Worm (Caenorhabditis elegans) whole organism, late embryonic: ENCODE results near the gene ZK666.2.

Experiments used
- C38D4.7 ChIP-seq: fragments of 200-800 bp; sonication (Bioruptor generic); optimal IDR thresholded peaks from 2 replicates; lab custom pipeline; 2018; ENCODE audit warnings: mild to moderate bottlenecking, missing genetic modification characterization, moderate library complexity, missing compliant biosample characterization
- F13H6.1 ChIP-seq: sonication (generic microtip); optimal IDR thresholded peaks from 2 replicates; lab custom pipeline; 2016; ENCODE audit warnings: missing genetic modification characterization, missing compliant biosample characterization
- ama-1 ChIP-seq: fragments of 150-350 bp; optimal IDR thresholded peaks from 2 replicates; lab custom pipeline; 2014
- ceh-18 ChIP-seq: sonication (generic microtip); optimal IDR thresholded peaks from 2 replicates; lab custom pipeline; 2016; ENCODE audit warnings: missing genetic modification characterization, missing compliant biosample characterization
- dmd-4 ChIP-seq: sonication (generic microtip); optimal IDR thresholded peaks from 2 replicates; lab custom pipeline; 2016; ENCODE audit warnings: borderline replicate concordance, missing genetic modification characterization, missing compliant biosample characterization
- dve-1 ChIP-seq: sonication (generic microtip); optimal IDR thresholded peaks from 2 replicates; lab custom pipeline; 2017; ENCODE audit warnings: antibody characterized with exemption, mild to moderate bottlenecking, missing genetic modification characterization, missing compliant biosample characterization
- fkh-10 ChIP-seq: fragments of 150-350 bp; optimal IDR thresholded peaks from 2 replicates; lab custom pipeline; 2014; ENCODE audit warnings: missing biosample characterization, missing genetic modification reagents, missing genetic modification characterization
- npax-4 ChIP-seq: sonication (generic microtip); optimal IDR thresholded peaks from 2 replicates; lab custom pipeline; 2016; ENCODE audit warnings: missing genetic modification characterization, missing compliant biosample characterization
- pha-4 ChIP-seq: fragments of 150-350 bp; optimal IDR thresholded peaks from 2 replicates; lab custom pipeline; 2018; ENCODE audit warnings: missing biosample characterization, missing genetic modification reagents, missing genetic modification characterization
- pqm-1 ChIP-seq: sonication (generic microtip); optimal IDR thresholded peaks from 2 replicates; lab custom pipeline; 2016; ENCODE audit warnings: missing genetic modification characterization, missing compliant biosample characterization
- unc-42 ChIP-seq: sonication (generic microtip); optimal IDR thresholded peaks from 2 replicates; lab custom pipeline; 2016; ENCODE audit warnings: missing genotype, missing genetic modification characterization, missing compliant biosample characterization
- zip-5 ChIP-seq: sonication (generic microtip); optimal IDR thresholded peaks from 2 replicates; lab custom pipeline; 2016; ENCODE audit warnings: missing genetic modification characterization, missing compliant biosample characterization

- TF ChIP-seq C38D4.7 (GFP tag; lab: Kevin White, UChicago), result no peak
- TF ChIP-seq zip-5 (tag; lab: Kevin White, UChicago), result no peak
- TF ChIP-seq pha-4 (tag; lab: Kevin White, UChicago), result no peak
- no peak for TF ChIP-seq ama-1 (lab: Kevin White, UChicago)
- TF ChIP-seq unc-42 (tag; lab: Kevin White, UChicago), result no peak
- TF ChIP-seq pqm-1, result no peak
- no peak for TF ChIP-seq ceh-18 (tag; lab: Kevin White, UChicago)
- TF ChIP-seq dve-1, result no peak
- TF ChIP-seq npax-4 (tag; lab: Kevin White, UChicago), result no peak
- TF ChIP-seq fkh-10 (GFP tag; lab: Kevin White, UChicago), result no peak
- TF ChIP-seq F13H6.1 (tag; lab: Kevin White, UChicago), result no peak
- TF ChIP-seq dmd-4 (tag; lab: Kevin White, UChicago), result no peak
These were observed 7.3 kb downstream of the ZK666.2 start, which contains the start of the genes ZK673.6 and sdz-37 for ce11 chrII:10464230-10464920.
